Fruit fly (Drosophila melanogaster): ENCODE measurements around the gene CG13055.
A peak's percentile ranks its signal among the peaks of the same experiment; 100 is the strongest.

Gene CG13055

dm6 chr3L:16257118-16257627, 5.0 kb upstream of the CG13055 start, which contains the start of gene CG13054:
TSS of gene CG13054 (minus strand) at chr3L:16257191.
- TF ChIP-seq OdsH (GFP tag; optimal IDR thresholded peaks at IDR 0.05) (no peak), Hr83 (GFP tag; optimal IDR thresholded peaks at IDR 0.05; ENCODE audit: poor library complexity, severe bottlenecking) (no peak), tai (GFP tag; optimal IDR thresholded peaks at IDR 0.05) (no peak), lola (GFP tag; optimal IDR thresholded peaks at IDR 0.05) (no peak), CG32264 (GFP tag; optimal IDR thresholded peaks at IDR 0.05) (no peak), Myc (optimal IDR thresholded peaks at IDR 0.05) (no peak), CG9705 (GFP tag; optimal IDR thresholded peaks at IDR 0.05) (no peak), ey (GFP tag; optimal IDR thresholded peaks at IDR 0.05) (no peak), psq (GFP tag; optimal IDR thresholded peaks at IDR 0.05) (no peak), dmrt93B (GFP tag; optimal IDR thresholded peaks at IDR 0.05) (no peak), brk (GFP tag; optimal IDR thresholded peaks at IDR 0.05) (no peak), Sp1 (GFP tag; optimal IDR thresholded peaks at IDR 0.05) (no peak), br (GFP tag; optimal IDR thresholded peaks at IDR 0.05) (no peak), Vsx2 (GFP tag; optimal IDR thresholded peaks at IDR 0.05; ENCODE audit: partially characterized antibody) (no peak), woc (GFP tag; optimal IDR thresholded peaks at IDR 0.05) (no peak), usp (GFP tag; optimal IDR thresholded peaks at IDR 0.05) (no peak)

- no peak for TF ChIP-seq dsf (GFP tag; optimal IDR thresholded peaks at IDR 0.05; ENCODE audit: borderline replicate concordance)
- TF ChIP-seq sv (GFP tag; optimal IDR thresholded peaks at IDR 0.05), result no peak
- TF ChIP-seq psq (GFP tag; optimal IDR thresholded peaks at IDR 0.05), result no peak
- TF ChIP-seq tai (GFP tag; optimal IDR thresholded peaks at IDR 0.05), result no peak
- no peak for TF ChIP-seq fru (GFP tag; optimal IDR thresholded peaks at IDR 0.05)
- TF ChIP-seq brk (GFP tag; optimal IDR thresholded peaks at IDR 0.05), result no peak
- TF ChIP-seq Vsx2 (GFP tag; optimal IDR thresholded peaks at IDR 0.05; ENCODE audit: partially characterized antibody), result no peak
Observed at dm6 chr3L:16241296-16241695, 10.9 kb downstream of the CG13055 start.

- peak; percentile 21 for TF ChIP-seq rgr (GFP tag; optimal IDR thresholded peaks at IDR 0.05)
- no peak for TF ChIP-seq woc (GFP tag; optimal IDR thresholded peaks at IDR 0.05)
- TF ChIP-seq Rel (GFP tag; optimal IDR thresholded peaks at IDR 0.05), result no peak
- TF ChIP-seq Rel (tag; optimal IDR thresholded peaks at IDR 0.05), result peak; percentile 96
- peak; percentile 32 for TF ChIP-seq h (GFP tag; optimal IDR thresholded peaks at IDR 0.05)
Observed at dm6 chr3L:16233850-16234494, 18.2 kb downstream of the CG13055 start.

dm6 chr3L:16232924-16233323, 19.2 kb downstream of the CG13055 start, which contains the start of gene Hsc20:
TSS of gene Hsc20 (plus strand) at chr3L:16233127.
- TF ChIP-seq N (GFP tag; optimal IDR thresholded peaks at IDR 0.05) (no peak), brk (GFP tag; optimal IDR thresholded peaks at IDR 0.05) (no peak), Hnf4 (GFP tag; optimal IDR thresholded peaks at IDR 0.05) (no peak), Dfd (GFP tag; optimal IDR thresholded peaks at IDR 0.05) (no peak), dl (GFP tag; optimal IDR thresholded peaks at IDR 0.05; ENCODE audit: insufficient read depth in 1 of 2, partially characterized antibody in 2 of 2) (no peak), tai (GFP tag; optimal IDR thresholded peaks at IDR 0.05) (no peak)

- TF ChIP-seq br (GFP tag; optimal IDR thresholded peaks at IDR 0.05), result no peak
- peak; percentile 0 for TF ChIP-seq Dif (GFP tag; optimal IDR thresholded peaks at IDR 0.05; ENCODE audit: partially characterized antibody)
- TF ChIP-seq N (GFP tag; optimal IDR thresholded peaks at IDR 0.05), result no peak
- TF ChIP-seq OdsH (GFP tag; optimal IDR thresholded peaks at IDR 0.05), result peak; percentile 3
- TF ChIP-seq Rel (GFP tag; optimal IDR thresholded peaks at IDR 0.05), result no peak
- peak; percentile 65 for TF ChIP-seq Rel (tag; optimal IDR thresholded peaks at IDR 0.05)
- TF ChIP-seq woc (GFP tag; optimal IDR thresholded peaks at IDR 0.05), result no peak
- peak; percentile 39 for TF ChIP-seq Sp1 (GFP tag; optimal IDR thresholded peaks at IDR 0.05)
- TF ChIP-seq psq (GFP tag; optimal IDR thresholded peaks at IDR 0.05), result no peak
- TF ChIP-seq HLH106 (tag; optimal IDR thresholded peaks at IDR 0.05), result peak; percentile 39
- TF ChIP-seq Hr83 (GFP tag; optimal IDR thresholded peaks at IDR 0.05; ENCODE audit: poor library complexity, severe bottlenecking), result peak; percentile 30
- TF ChIP-seq rgr (GFP tag; optimal IDR thresholded peaks at IDR 0.05), result peak; percentile 12
- peak; percentile 29 for TF ChIP-seq Myc (optimal IDR thresholded peaks at IDR 0.05)
- no peak for TF ChIP-seq usp (GFP tag; optimal IDR thresholded peaks at IDR 0.05)
Observed at dm6 chr3L:16231857-16232256, 20.3 kb downstream of the CG13055 start, which contains the start of the genes PDCD-5 and MED10. TSS of gene PDCD-5 (minus strand) at chr3L:16232038. TSS of gene MED10 (plus strand) at chr3L:16232084.

Data from whole organism, wandering third instar larva.